Fruit fly (Drosophila melanogaster) whole organism, larva: ENCODE data around the gene mio.

Experiments
- noc ChIP-seq: fragments of 200-800 bp; sonication (Bioruptor generic); optimal IDR thresholded peaks from 3 replicates; lab custom pipeline; 2019; ENCODE audit warnings: missing biosample characterization, mild to moderate bottlenecking, missing genetic modification characterization, moderate library complexity

mio gene

dm6 chr2L:2220573-2221332, 3.7 kb downstream of the mio start, which contains the start of gene papi:
Gene papi, plus strand, starts transcription at chr2L:2220748.
- peak; percentile 41 for TF ChIP-seq noc (tag; lab: Kevin White, UChicago)

- peak; percentile 100 for TF ChIP-seq noc (tag; lab: Kevin White, UChicago)
These were observed 4.6 kb downstream of the mio start for dm6 chr2L:2221649-2222150.

- no peak for TF ChIP-seq noc (tag; lab: Kevin White, UChicago)
These were observed 5.3 kb downstream of the mio start for dm6 chr2L:2222377-2222776.

dm6 chr2L:2226259-2227121, 9.4 kb downstream of the mio start, which contains the start of the genes CG15387 and sau:
Gene CG15387, minus strand, starts transcription at chr2L:2226294.
Gene sau, plus strand, starts transcription at chr2L:2226342.
- peak; percentile 88 for TF ChIP-seq noc (tag; lab: Kevin White, UChicago)

dm6 chr2L:2227316-2227715, 10.2 kb downstream of the mio start:
- TF ChIP-seq noc (tag; lab: Kevin White, UChicago) = peak; percentile 12

- peak; percentile 7 for TF ChIP-seq noc (tag; lab: Kevin White, UChicago)
These were observed 11.2 kb downstream of the mio start for dm6 chr2L:2228179-2228849.

- TF ChIP-seq noc (tag; lab: Kevin White, UChicago) = no peak
These were observed 19.6 kb downstream of the mio start, which contains the start of gene Sec24CD for dm6 chr2L:2236722-2237121. Gene Sec24CD, minus strand, starts transcription at chr2L:2236844.

dm6 chr2L:2238151-2238550, 21.1 kb downstream of the mio start, which contains the start of gene Tengl3:
Gene Tengl3, minus strand, starts transcription at chr2L:2238251.
- TF ChIP-seq noc (tag; lab: Kevin White, UChicago) = no peak

- no peak for TF ChIP-seq noc (tag; lab: Kevin White, UChicago)
These were observed 22.2 kb downstream of the mio start, which contains the start of gene Tengl2 for dm6 chr2L:2239284-2239683. Gene Tengl2, minus strand, starts transcription at chr2L:2239384.

dm6 chr2L:2240493-2240892, 23.4 kb downstream of the mio start, which contains the start of gene Tengl1:
Gene Tengl1, minus strand, starts transcription at chr2L:2240593.
- TF ChIP-seq noc (tag; lab: Kevin White, UChicago) = no peak

- no peak for TF ChIP-seq noc (tag; lab: Kevin White, UChicago)
These were observed 25.0 kb downstream of the mio start, which contains the start of gene CG4267 for dm6 chr2L:2242139-2242538. Gene CG4267, plus strand, starts transcription at chr2L:2242378.

- TF ChIP-seq noc (tag; lab: Kevin White, UChicago) = no peak
These were observed 25.7 kb downstream of the mio start for dm6 chr2L:2242783-2243182.

- TF ChIP-seq noc (tag; lab: Kevin White, UChicago) = no peak
These were observed 32.5 kb downstream of the mio start for dm6 chr2L:2249578-2249977.

dm6 chr2L:2251175-2251574, 34.1 kb downstream of the mio start, which contains the start of gene Ser12:
Gene Ser12, minus strand, starts transcription at chr2L:2251275.
- no peak for TF ChIP-seq noc (tag; lab: Kevin White, UChicago)

- TF ChIP-seq noc (tag; lab: Kevin White, UChicago) = no peak
These were observed 35.2 kb downstream of the mio start, which contains the start of gene CG17239 for dm6 chr2L:2252241-2252640. Gene CG17239, minus strand, starts transcription at chr2L:2252341.
